Worm (Caenorhabditis elegans) whole organism, late embryonic: ENCODE data around the gene swt-2.

Experiments
- ama-1 ChIP-seq: fragments of 150-350 bp; optimal IDR thresholded peaks from 2 replicates; lab custom pipeline; 2014
- ceh-18 ChIP-seq: sonication (generic microtip); optimal IDR thresholded peaks from 2 replicates; lab custom pipeline; 2016; ENCODE audit warnings: missing genetic modification characterization, missing compliant biosample characterization
- ceh-2 ChIP-seq: sonication (generic microtip); optimal IDR thresholded peaks from 2 replicates; lab custom pipeline; 2016; ENCODE audit warnings: missing genotype, missing genetic modification characterization, missing compliant biosample characterization
- fkh-10 ChIP-seq: fragments of 150-350 bp; optimal IDR thresholded peaks from 2 replicates; lab custom pipeline; 2014; ENCODE audit warnings: missing biosample characterization, missing genetic modification reagents, missing genetic modification characterization
- unc-3 ChIP-seq, 2 experiments: fragments of 200-800 bp in 1 of 2; sonication (Bioruptor generic) in 1 of 2; sonication (generic microtip) in 1 of 2; conservative IDR thresholded peaks in 1 of 2; optimal IDR thresholded peaks in 1 of 2; 2 replicates each; pipeline versions ENCODE4 v1.3.6 to Lab custom; 2016 to 2022; ENCODE audit warnings: missing compliant biosample characterization in 2 of 2, missing genetic modification characterization in 2 of 2, missing genetic modification reagents in 1 of 2

DNA sequence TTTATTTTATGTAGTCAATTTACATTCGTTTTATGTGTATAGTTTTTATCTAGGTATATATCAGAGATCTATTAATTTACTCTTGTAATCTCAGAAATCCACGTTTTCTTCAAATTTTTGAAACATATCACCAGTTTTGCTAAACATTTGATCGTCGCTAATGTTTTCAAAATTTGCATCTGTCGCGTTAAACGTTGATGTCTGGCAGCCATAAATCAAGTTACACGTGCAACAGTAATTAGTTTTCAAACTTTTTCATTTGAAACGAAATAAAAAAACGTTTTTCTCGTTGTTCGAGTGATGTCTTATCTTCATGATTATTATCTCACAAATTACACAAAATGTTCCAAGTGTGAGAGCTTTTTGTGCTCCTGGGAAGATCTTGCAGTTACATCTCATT lies 32.5 kb upstream of the swt-2 start, which contains the start of gene srh-79:
- no peak for TF ChIP-seq unc-3 (GFP tag; conservative IDR thresholded peaks at IDR 0.05; lab: Robert Waterston, UW)
- no peak for TF ChIP-seq unc-3 (tag; optimal IDR thresholded peaks at IDR 0.05; lab: Kevin White, UChicago)
- TF ChIP-seq ama-1 (lab: Kevin White, UChicago), result no peak
- TF ChIP-seq ceh-2 (tag; lab: Kevin White, UChicago), result no peak
- TF ChIP-seq ceh-18 (tag; lab: Kevin White, UChicago), result no peak
- TF ChIP-seq fkh-10 (GFP tag; lab: Kevin White, UChicago), result no peak
